Worm (Caenorhabditis elegans) whole organism, young adult: ENCODE measurements around the gene T28A8.6.
"Not testable (repeated sequence)": the region's sequence is repeated elsewhere in the genome, so short reads cannot be mapped to it uniquely, and the experiment has no call there.

Experiments
- C06A6.2 ChIP-seq: fragments of 200-800 bp; sonication (Bioruptor generic); conservative IDR thresholded peaks from 2 replicates; pipeline ENCODE4 v1.3.6; 2022; ENCODE audit warnings: missing genetic modification characterization, missing compliant biosample characterization
- D2030.7 ChIP-seq: fragments of 200-800 bp; sonication (Bioruptor generic); IDR thresholded peaks from 2 replicates; pipeline ENCODE4 v1.3.6; 2022; ENCODE audit warnings: missing genetic modification reagents, missing genetic modification characterization, missing compliant biosample characterization
- Y53G8AR.9 ChIP-seq: fragments of 200-800 bp; sonication (Bioruptor generic); conservative IDR thresholded peaks from 2 replicates; pipeline ENCODE4 v1.3.6; 2022; ENCODE audit warnings: missing genetic modification reagents, missing genetic modification characterization, missing compliant biosample characterization
- Y56A3A.18 ChIP-seq: fragments of 200-800 bp; sonication (Bioruptor generic); IDR thresholded peaks from 2 replicates; pipeline ENCODE4 v1.3.6; 2022; ENCODE audit warnings: missing genetic modification reagents, missing genetic modification characterization, missing compliant biosample characterization
- Y67H2A.10 ChIP-seq: fragments of 200-800 bp; sonication (Bioruptor generic); conservative IDR thresholded peaks from 2 replicates; pipeline ENCODE4 v1.3.6; 2022; ENCODE audit warnings: missing genetic modification reagents, missing genetic modification characterization, missing compliant biosample characterization
- Y95B8A.8 ChIP-seq: fragments of 200-800 bp; sonication (Bioruptor generic); IDR thresholded peaks from 2 replicates; pipeline ENCODE4 v1.3.6; 2022; ENCODE audit warnings: missing genetic modification reagents, missing genetic modification characterization, missing compliant biosample characterization
- ama-1 ChIP-seq, 3 experiments: fragments of 150-350 bp in 1 of 3; sonication (generic microtip) in 2 of 3; optimal IDR thresholded peaks; 2 replicates each; lab custom pipeline; 2014 to 2018; ENCODE audit warnings: missing biosample characterization in 2 of 3, missing genetic modification characterization in 2 of 3, missing genetic modification reagents in 2 of 3
- aptf-2 ChIP-seq: fragments of 200-800 bp; sonication (Bioruptor generic); conservative IDR thresholded peaks from 2 replicates; pipeline ENCODE4 v1.3.6; 2022; ENCODE audit warnings: missing genetic modification reagents, missing genetic modification characterization, missing compliant biosample characterization
- atf-7 ChIP-seq: sonication (generic microtip); optimal IDR thresholded peaks from 2 replicates; lab custom pipeline; 2017; ENCODE audit warnings: mild to moderate bottlenecking, missing genetic modification characterization, missing compliant biosample characterization
- bed-2 ChIP-seq: fragments of 200-800 bp; sonication (Bioruptor generic); IDR thresholded peaks from 2 replicates; pipeline ENCODE4 v1.3.6; 2022; ENCODE audit warnings: missing genetic modification reagents, missing genetic modification characterization, missing compliant biosample characterization
- cebp-1 ChIP-seq, 2 experiments: fragments of 200-800 bp in 1 of 2; sonication (Bioruptor generic) in 1 of 2; sonication (generic microtip) in 1 of 2; IDR thresholded peaks in 1 of 2; optimal IDR thresholded peaks in 1 of 2; 2 replicates each; pipeline versions ENCODE4 v1.3.6 to Lab custom; 2017 to 2022; ENCODE audit warnings: missing compliant biosample characterization in 2 of 2, missing genetic modification characterization in 2 of 2, mild to moderate bottlenecking in 1 of 2, missing genetic modification reagents in 1 of 2, moderate library complexity in 1 of 2
- ceh-100 ChIP-seq: fragments of 200-800 bp; sonication (Bioruptor generic); IDR thresholded peaks from 2 replicates; pipeline ENCODE4 v1.3.6; 2022; ENCODE audit warnings: missing genetic modification reagents, missing genetic modification characterization, missing compliant biosample characterization
- ceh-91 ChIP-seq: fragments of 200-800 bp; sonication (Bioruptor generic); IDR thresholded peaks from 2 replicates; pipeline ENCODE4 v1.3.6; 2022; ENCODE audit warnings: missing genetic modification reagents, missing genetic modification characterization, missing compliant biosample characterization
- die-1 ChIP-seq: sonication (generic microtip); optimal IDR thresholded peaks from 2 replicates; lab custom pipeline; 2016; ENCODE audit warnings: missing genotype, mild to moderate bottlenecking, missing genetic modification characterization, missing compliant biosample characterization
- dox-1 ChIP-seq: fragments of 200-800 bp; sonication (Bioruptor generic); IDR thresholded peaks from 2 replicates; pipeline ENCODE4 v1.3.6; 2022; ENCODE audit warnings: missing genetic modification reagents, missing genetic modification characterization, missing compliant biosample characterization
- efl-1 ChIP-seq: fragments of 150-350 bp; optimal IDR thresholded peaks from 2 replicates; lab custom pipeline; 2014; ENCODE audit warnings: missing biosample characterization, missing genetic modification reagents, missing genetic modification characterization
- egrh-3 ChIP-seq: fragments of 200-800 bp; sonication (Bioruptor generic); IDR thresholded peaks from 2 replicates; pipeline ENCODE4 v1.3.6; 2022; ENCODE audit warnings: missing genetic modification reagents, missing genetic modification characterization, missing compliant biosample characterization
- hmg-1.2 ChIP-seq: fragments of 200-800 bp; sonication (Bioruptor generic); IDR thresholded peaks from 2 replicates; pipeline ENCODE4 v1.3.6; 2022; ENCODE audit warnings: missing genetic modification reagents, missing genetic modification characterization, missing compliant biosample characterization
- hmg-20 ChIP-seq: fragments of 200-800 bp; sonication (Bioruptor generic); IDR thresholded peaks from 2 replicates; pipeline ENCODE4 v1.3.6; 2022; ENCODE audit warnings: missing genetic modification reagents, missing genetic modification characterization, missing compliant biosample characterization
- let-526 ChIP-seq: fragments of 200-800 bp; sonication (Bioruptor generic); IDR thresholded peaks from 2 replicates; pipeline ENCODE4 v1.3.6; 2022; ENCODE audit warnings: missing genetic modification reagents, missing genetic modification characterization, missing compliant biosample characterization
- lin-35 ChIP-seq, 3 experiments: fragments of 150-350 bp in 2 of 3; sonication (generic microtip) in 1 of 3; optimal IDR thresholded peaks; 2 replicates each; lab custom pipeline; 2014 to 2018; ENCODE audit warnings: missing biosample characterization in 3 of 3, missing genetic modification characterization in 3 of 3, missing genetic modification reagents in 3 of 3
- lin-54 ChIP-seq: fragments of 200-800 bp; sonication (Bioruptor generic); optimal IDR thresholded peaks from 2 replicates; lab custom pipeline; 2018; ENCODE audit warnings: mild to moderate bottlenecking, missing genetic modification characterization, missing compliant biosample characterization
- lir-1 ChIP-seq: fragments of 200-800 bp; sonication (Bioruptor generic); conservative IDR thresholded peaks from 2 replicates; pipeline ENCODE4 v1.3.6; 2022; ENCODE audit warnings: missing genetic modification reagents, missing genetic modification characterization, missing compliant biosample characterization
- madf-10 ChIP-seq: sonication (generic microtip); optimal IDR thresholded peaks from 2 replicates; lab custom pipeline; 2016; ENCODE audit warnings: mild to moderate bottlenecking, missing genetic modification characterization, missing compliant biosample characterization
- mes-4 ChIP-seq: sonication (generic microtip); optimal IDR thresholded peaks from 2 replicates; lab custom pipeline; 2016; ENCODE audit warnings: missing genotype, missing genetic modification characterization, missing compliant biosample characterization
- nfya-1 ChIP-seq: sonication (generic microtip); optimal IDR thresholded peaks from 2 replicates; lab custom pipeline; 2017; ENCODE audit warnings: antibody characterized with exemption, missing compliant biosample characterization, missing genetic modification characterization, borderline replicate concordance; ENCODE audit not compliant: insufficient read depth
- nhr-120 ChIP-seq: fragments of 200-800 bp; sonication (Bioruptor generic); IDR thresholded peaks from 2 replicates; pipeline ENCODE4 v1.3.6; 2022; ENCODE audit warnings: missing genetic modification characterization, missing compliant biosample characterization
- nhr-179 ChIP-seq: sonication (generic microtip); optimal IDR thresholded peaks from 2 replicates; lab custom pipeline; 2016; ENCODE audit warnings: mild to moderate bottlenecking, missing genetic modification characterization, missing compliant biosample characterization
- nhr-80 ChIP-seq: sonication (generic microtip); optimal IDR thresholded peaks from 2 replicates; lab custom pipeline; 2016; ENCODE audit warnings: missing genetic modification characterization, missing compliant biosample characterization
- repo-1 ChIP-seq: sonication (generic microtip); optimal IDR thresholded peaks from 2 replicates; lab custom pipeline; 2017; ENCODE audit warnings: mild to moderate bottlenecking, missing genetic modification characterization, missing compliant biosample characterization
- snpc-3.4 ChIP-seq: sonication (generic microtip); optimal IDR thresholded peaks from 2 replicates; lab custom pipeline; 2017; ENCODE audit warnings: missing genetic modification characterization, mild to moderate bottlenecking, missing compliant biosample characterization, antibody characterized with exemption, moderate library complexity, missing genotype, missing genetic modification reagents
- somi-1 ChIP-seq: fragments of 200-800 bp; sonication (Bioruptor generic); optimal IDR thresholded peaks from 2 replicates; lab custom pipeline; 2018; ENCODE audit warnings: mild to moderate bottlenecking, missing genetic modification characterization, missing compliant biosample characterization
- tbx-9 ChIP-seq: sonication (generic microtip); optimal IDR thresholded peaks from 2 replicates; lab custom pipeline; 2016; ENCODE audit warnings: borderline replicate concordance, missing genetic modification characterization, inconsistent platforms, missing compliant biosample characterization
- tlf-1 ChIP-seq: fragments of 200-800 bp; sonication (Bioruptor generic); optimal IDR thresholded peaks from 2 replicates; lab custom pipeline; 2018; ENCODE audit warnings: mild to moderate bottlenecking, missing genetic modification characterization, missing compliant biosample characterization
- unc-130 ChIP-seq: sonication (generic microtip); optimal IDR thresholded peaks from 2 replicates; lab custom pipeline; 2016; ENCODE audit warnings: missing genetic modification reagents, missing genetic modification characterization, missing compliant biosample characterization
- zfh-2 ChIP-seq: fragments of 200-800 bp; sonication (Bioruptor generic); conservative IDR thresholded peaks from 2 replicates; pipeline ENCODE4 v1.3.6; 2022; ENCODE audit warnings: missing genetic modification reagents, missing genetic modification characterization, missing compliant biosample characterization

The T28A8.6 gene

ce11 chrIII:13498899-13499298 is at the start of gene T28A8.6:
TSS of gene T28A8.6 (plus strand) at chrIII:13499199.
- TF ChIP-seq efl-1 (GFP tag; lab: Kevin White, UChicago); tlf-1; hmg-1.2: not testable (repeated sequence)
- TF ChIP-seq, all 124 proteins: peak for 0; not testable (repeated sequence) for 124

- TF ChIP-seq ceh-100 (GFP tag; lab: Robert Waterston, UW), result no peak
- no peak for TF ChIP-seq aptf-2 (GFP tag; lab: Robert Waterston, UW)
- TF ChIP-seq Y56A3A.18 (GFP tag; lab: Robert Waterston, UW), result no peak
- TF ChIP-seq nhr-179 (tag; lab: Kevin White, UChicago), result no peak
- TF ChIP-seq nhr-80 (tag; lab: Kevin White, UChicago), result peak; percentile 47
- no peak for TF ChIP-seq Y95B8A.8 (GFP tag; lab: Robert Waterston, UW)
These were observed 46.2 kb upstream of the T28A8.6 start for ce11 chrIII:13452824-13453223.

ce11 chrIII:13455207-13455606 is 43.8 kb upstream of the T28A8.6 start, which contains the start of gene cua-1:
TSS of gene cua-1 (minus strand) at chrIII:13455307.
- TF ChIP-seq zfh-2 (GFP tag; lab: Robert Waterston, UW) (no peak), snpc-3.4 (tag; lab: Kevin White, UChicago) (no peak), die-1 (tag; lab: Kevin White, UChicago) (no peak), D2030.7 (GFP tag; lab: Robert Waterston, UW) (no peak), dox-1 (GFP tag; lab: Robert Waterston, UW) (no peak), let-526 (GFP tag; lab: Robert Waterston, UW) (no peak), tbx-9 (tag; lab: Kevin White, UChicago) (no peak), unc-130 (GFP tag; lab: Kevin White, UChicago) (no peak)

ce11 chrIII:13455816-13456215 is 43.2 kb upstream of the T28A8.6 start:
- TF ChIP-seq cebp-1 (GFP tag; IDR thresholded peaks at IDR 0.05; lab: Robert Waterston, UW), result 0 out of 2 replicates have a peak, but pooled peaks have one; percentile 11
- peak; percentile 89 for TF ChIP-seq cebp-1 (tag; optimal IDR thresholded peaks at IDR 0.05; lab: Kevin White, UChicago)
- TF ChIP-seq egrh-3 (GFP tag; lab: Robert Waterston, UW), result no peak
- TF ChIP-seq hmg-20 (GFP tag; lab: Robert Waterston, UW), result no peak
- no peak for TF ChIP-seq lin-35 (GFP tag; optimal IDR thresholded peaks at IDR 0.05; lab: Kevin White, UChicago)
- TF ChIP-seq lir-1 (GFP tag; lab: Robert Waterston, UW), result no peak
- peak; percentile 13 for TF ChIP-seq atf-7 (tag; lab: Kevin White, UChicago)
- TF ChIP-seq C06A6.2 (GFP tag; lab: Robert Waterston, UW), result no peak
- no peak for TF ChIP-seq repo-1 (tag; lab: Kevin White, UChicago)
- TF ChIP-seq ama-1 (optimal IDR thresholded peaks at IDR 0.05; lab: Kevin White, UChicago), result no peak
- no peak for TF ChIP-seq ama-1 (GFP tag; optimal IDR thresholded peaks at IDR 0.05; lab: Kevin White, UChicago)
- TF ChIP-seq snpc-3.4 (tag; lab: Kevin White, UChicago), result no peak
- TF ChIP-seq nhr-120 (GFP tag; lab: Robert Waterston, UW), result no peak
- no peak for TF ChIP-seq Y67H2A.10
- no peak for TF ChIP-seq zfh-2 (GFP tag; lab: Robert Waterston, UW)
- TF ChIP-seq nfya-1 (tag; lab: Kevin White, UChicago), result no peak
- no peak for TF ChIP-seq madf-10 (tag; lab: Kevin White, UChicago)
- TF ChIP-seq, all 124 proteins: peak for 2

ce11 chrIII:13457305-13457704 is 41.7 kb upstream of the T28A8.6 start:
- no peak for TF ChIP-seq somi-1 (GFP tag; lab: Kevin White, UChicago)
- no peak for TF ChIP-seq bed-2 (GFP tag; lab: Robert Waterston, UW)
- no peak for TF ChIP-seq mes-4 (tag; lab: Kevin White, UChicago)
- peak; percentile 25 for TF ChIP-seq lin-54
- no peak for TF ChIP-seq lir-1 (GFP tag; lab: Robert Waterston, UW)
- TF ChIP-seq Y53G8AR.9 (GFP tag; lab: Robert Waterston, UW), result 0 out of 2 replicates have a peak, but pooled peaks have one; percentile 26
- TF ChIP-seq ceh-91 (GFP tag; lab: Robert Waterston, UW), result no peak
